Fruit fly (Drosophila melanogaster) whole organism, prepupa: ENCODE measurements around the gene Met.

Experiments
- CG10631 ChIP-seq: fragments of 200-800 bp; sonication (Bioruptor generic); optimal IDR thresholded peaks from 2 replicates; lab custom pipeline; 2016; ENCODE audit warnings: missing biosample characterization, missing genetic modification characterization
- CG10669 ChIP-seq: fragments of 200-800 bp; sonication (Bioruptor generic); optimal IDR thresholded peaks from 3 replicates; lab custom pipeline; 2018; ENCODE audit warnings: missing biosample characterization, mild to moderate bottlenecking, missing genetic modification characterization, moderate library complexity
- CG11762 ChIP-seq: fragments of 200-800 bp; sonication (Bioruptor generic); optimal IDR thresholded peaks from 3 replicates; lab custom pipeline; 2016; ENCODE audit warnings: missing biosample characterization, missing genetic modification characterization; ENCODE audit not compliant: insufficient read depth
- CG11902 ChIP-seq: fragments of 200-800 bp; sonication (Bioruptor generic); optimal IDR thresholded peaks from 3 replicates; lab custom pipeline; 2016; ENCODE audit warnings: missing biosample characterization, missing genetic modification characterization
- CG1621 ChIP-seq: fragments of 200-800 bp; sonication (Bioruptor generic); optimal IDR thresholded peaks from 3 replicates; lab custom pipeline; 2018; ENCODE audit warnings: missing biosample characterization, mild to moderate bottlenecking, missing genetic modification characterization
- CG3032 ChIP-seq: fragments of 200-800 bp; optimal IDR thresholded peaks from 2 replicates; lab custom pipeline; 2019; ENCODE audit warnings: missing biosample characterization, mild to moderate bottlenecking, missing genetic modification characterization, moderate library complexity
- CG31627 ChIP-seq: fragments of 200-800 bp; sonication (Bioruptor generic); optimal IDR thresholded peaks from 3 replicates; lab custom pipeline; 2016; ENCODE audit warnings: missing biosample characterization, missing genetic modification characterization
- CG32006 ChIP-seq: fragments of 200-800 bp; sonication (Bioruptor generic); optimal IDR thresholded peaks from 3 replicates; lab custom pipeline; 2017; ENCODE audit warnings: missing biosample characterization, mild to moderate bottlenecking, missing genetic modification characterization
- CG34406 ChIP-seq: fragments of 200-800 bp; sonication (Bioruptor generic); optimal IDR thresholded peaks from 3 replicates; lab custom pipeline; 2016; ENCODE audit warnings: missing biosample characterization, missing genetic modification characterization
- CG3919 ChIP-seq: fragments of 200-800 bp; sonication (Bioruptor generic); optimal IDR thresholded peaks from 3 replicates; lab custom pipeline; 2016; ENCODE audit warnings: missing biosample characterization, missing genetic modification characterization
- CG4318 ChIP-seq: fragments of 200-800 bp; sonication (Bioruptor generic); optimal IDR thresholded peaks from 3 replicates; lab custom pipeline; 2017; ENCODE audit warnings: missing biosample characterization, mild to moderate bottlenecking, missing genetic modification characterization
- CG6163 ChIP-seq: fragments of 200-800 bp; sonication (Bioruptor generic); IDR thresholded peaks from 3 replicates; pipeline ENCODE4 v1.3.6; 2022; ENCODE audit warnings: missing biosample characterization, missing genetic modification characterization
- CG6854 ChIP-seq: fragments of 200-800 bp; sonication (Bioruptor generic); optimal IDR thresholded peaks from 2 replicates; lab custom pipeline; 2017; ENCODE audit warnings: missing biosample characterization, mild to moderate bottlenecking, missing genetic modification characterization
- CG7368 ChIP-seq: fragments of 200-800 bp; sonication (Bioruptor generic); optimal IDR thresholded peaks from 3 replicates; lab custom pipeline; 2016; ENCODE audit warnings: missing biosample characterization, missing genetic modification characterization
- CG8119 ChIP-seq: fragments of 200-800 bp; sonication (Bioruptor generic); IDR thresholded peaks from 3 replicates; pipeline ENCODE4 v1.3.6; 2022; ENCODE audit warnings: missing biosample characterization, missing genetic modification characterization
- CG8632 ChIP-seq: fragments of 200-800 bp; sonication (Bioruptor generic); optimal IDR thresholded peaks from 3 replicates; lab custom pipeline; 2016; ENCODE audit warnings: missing biosample characterization, missing genetic modification characterization
- Eip75B ChIP-seq: fragments of 200-800 bp; sonication (Bioruptor generic); optimal IDR thresholded peaks from 3 replicates; lab custom pipeline; 2016; ENCODE audit warnings: missing biosample characterization, missing genetic modification characterization
- Eip78C ChIP-seq: fragments of 200-800 bp; sonication (Bioruptor generic); peaks from one replicate; lab custom pipeline; 2016; ENCODE audit warnings: missing biosample characterization, missing genetic modification characterization
- Ets21C ChIP-seq: fragments of 200-800 bp; sonication (Bioruptor generic); optimal IDR thresholded peaks from 3 replicates; lab custom pipeline; 2016; ENCODE audit warnings: missing biosample characterization, missing genetic modification characterization
- Ets96B ChIP-seq: fragments of 200-800 bp; optimal IDR thresholded peaks from 2 replicates; lab custom pipeline; 2019; ENCODE audit warnings: missing biosample characterization, mild to moderate bottlenecking, missing genetic modification characterization, moderate library complexity
- Gug ChIP-seq: fragments of 200-800 bp; sonication (Bioruptor generic); IDR thresholded peaks from 2 replicates; pipeline ENCODE4 v1.3.6; 2022; ENCODE audit warnings: missing biosample characterization, missing genetic modification characterization
- Hr39 ChIP-seq: fragments of 200-800 bp; sonication (Bioruptor generic); optimal IDR thresholded peaks from 2 replicates; lab custom pipeline; 2016; ENCODE audit warnings: missing biosample characterization, missing genetic modification characterization
- Hr4 ChIP-seq: fragments of 200-800 bp; sonication (Bioruptor generic); optimal IDR thresholded peaks from 3 replicates; lab custom pipeline; 2016; ENCODE audit warnings: missing biosample characterization, missing genetic modification characterization
- Met ChIP-seq: fragments of 200-800 bp; sonication (Bioruptor generic); optimal IDR thresholded peaks from 3 replicates; lab custom pipeline; 2016; ENCODE audit warnings: missing biosample characterization, missing genetic modification characterization
- OdsH ChIP-seq: fragments of 200-800 bp; sonication (Bioruptor generic); optimal IDR thresholded peaks from 3 replicates; lab custom pipeline; 2016; ENCODE audit warnings: missing biosample characterization, missing genetic modification characterization
- Sox102F ChIP-seq: fragments of 200-800 bp; sonication (Bioruptor generic); optimal IDR thresholded peaks from 2 replicates; lab custom pipeline; 2016; ENCODE audit warnings: missing biosample characterization, mild to moderate bottlenecking, missing genetic modification characterization
- Sox15 ChIP-seq: fragments of 200-800 bp; sonication (Bioruptor generic); optimal IDR thresholded peaks from 3 replicates; lab custom pipeline; 2016; ENCODE audit warnings: missing biosample characterization, missing genetic modification characterization
- achi ChIP-seq: fragments of 200-800 bp; sonication (Bioruptor generic); optimal IDR thresholded peaks from 3 replicates; lab custom pipeline; 2016; ENCODE audit warnings: missing biosample characterization, missing genetic modification characterization
- acj6 ChIP-seq: fragments of 200-800 bp; sonication (Bioruptor generic); optimal IDR thresholded peaks from 3 replicates; lab custom pipeline; 2016; ENCODE audit warnings: missing biosample characterization, missing genetic modification characterization
- dac ChIP-seq: fragments of 200-800 bp; sonication (Bioruptor generic); optimal IDR thresholded peaks from 2 replicates; lab custom pipeline; 2017; ENCODE audit warnings: missing biosample characterization, mild to moderate bottlenecking, missing genetic modification characterization
- dsx ChIP-seq: fragments of 200-800 bp; optimal IDR thresholded peaks from 3 replicates; lab custom pipeline; 2019; ENCODE audit warnings: missing biosample characterization, mild to moderate bottlenecking, missing genetic modification characterization, moderate library complexity; ENCODE audit not compliant: poor library complexity, severe bottlenecking
- eg ChIP-seq: fragments of 200-800 bp; sonication (Bioruptor generic); IDR thresholded peaks from 3 replicates; pipeline ENCODE4 v1.3.6; 2022; ENCODE audit warnings: missing biosample characterization, missing genetic modification characterization
- fd59A ChIP-seq: fragments of 200-800 bp; sonication (Bioruptor generic); optimal IDR thresholded peaks from 2 replicates; lab custom pipeline; 2017; ENCODE audit warnings: missing biosample characterization, mild to moderate bottlenecking, missing genetic modification characterization, missing genetic modification reagents
- fkh ChIP-seq: fragments of 200-800 bp; sonication (Bioruptor generic); optimal IDR thresholded peaks from 3 replicates; lab custom pipeline; 2017; ENCODE audit warnings: missing biosample characterization, mild to moderate bottlenecking, missing genetic modification characterization, moderate library complexity
- lz ChIP-seq: fragments of 200-800 bp; sonication (Bioruptor generic); optimal IDR thresholded peaks from 3 replicates; lab custom pipeline; 2016; ENCODE audit warnings: missing biosample characterization, missing genetic modification characterization
- net ChIP-seq: fragments of 200-800 bp; sonication (Bioruptor generic); optimal IDR thresholded peaks from 3 replicates; lab custom pipeline; 2016; ENCODE audit warnings: missing biosample characterization, missing genetic modification characterization
- pdm3 ChIP-seq: fragments of 200-800 bp; sonication (Bioruptor generic); optimal IDR thresholded peaks from 3 replicates; lab custom pipeline; 2016; ENCODE audit warnings: missing biosample characterization, missing genetic modification characterization
- salr ChIP-seq, 2 experiments: fragments of 200-800 bp; sonication (Bioruptor generic); optimal IDR thresholded peaks; 3 replicates each; lab custom pipeline; 2016 to 2018; ENCODE audit warnings: missing biosample characterization in 2 of 2, missing genetic modification characterization in 2 of 2, mild to moderate bottlenecking in 1 of 2
- svp ChIP-seq: fragments of 200-800 bp; sonication (Bioruptor generic); peaks from one replicate; lab custom pipeline; 2016; ENCODE audit warnings: missing biosample characterization, missing genetic modification characterization

The Met gene

dm6 chrX:11622649-11623425, 6.9 kb downstream of the Met start (continued):
- peak; percentile 98 for TF ChIP-seq pdm3 (GFP tag; lab: Kevin White, UChicago)
- TF ChIP-seq CG4318 (GFP tag; lab: Kevin White, UChicago): peak; percentile 85
- TF ChIP-seq dac (GFP tag; lab: Kevin White, UChicago): peak; percentile 72
- peak; percentile 96 for TF ChIP-seq OdsH (GFP tag; lab: Kevin White, UChicago)
- TF ChIP-seq CG3919: peak; percentile 97
- peak; percentile 98 for TF ChIP-seq CG31627 (GFP tag; lab: Kevin White, UChicago)
- TF ChIP-seq salr (GFP tag; optimal IDR thresholded peaks at IDR 0.05; lab: Kevin White, UChicago): peak; percentile 94 to 95
- TF ChIP-seq fkh: no peak
- TF ChIP-seq acj6: peak; percentile 96
- TF ChIP-seq Hr39 (GFP tag; lab: Kevin White, UChicago): peak; percentile 98

- no peak for TF ChIP-seq Sox15 (GFP tag; lab: Kevin White, UChicago)
- 0 out of 3 replicates have a peak, but pooled peaks have one; percentile 42 for TF ChIP-seq CG6163
- TF ChIP-seq CG8632 (GFP tag; lab: Kevin White, UChicago): no peak
- TF ChIP-seq CG7368 (GFP tag; lab: Kevin White, UChicago): no peak
- peak; percentile 0 for TF ChIP-seq lz (GFP tag; lab: Kevin White, UChicago)
- TF ChIP-seq CG8119: no peak
- peak; percentile 70 for TF ChIP-seq Eip78C (GFP tag; lab: Kevin White, UChicago)
- peak; percentile 9 for TF ChIP-seq Hr4 (GFP tag; lab: Kevin White, UChicago)
- peak; percentile 35 for TF ChIP-seq pdm3 (GFP tag; lab: Kevin White, UChicago)
- TF ChIP-seq Met (GFP tag; lab: Kevin White, UChicago): peak; percentile 39
- no peak for TF ChIP-seq Gug (GFP tag; lab: Robert Waterston, UW)
- TF ChIP-seq eg (GFP tag; lab: Robert Waterston, UW): 0 out of 3 replicates have a peak, but pooled peaks have one; percentile 18
- TF ChIP-seq CG3919: peak; percentile 4
- peak; percentile 11 for TF ChIP-seq OdsH (GFP tag; lab: Kevin White, UChicago)
- TF ChIP-seq CG11902 (GFP tag; lab: Kevin White, UChicago): no peak
- TF ChIP-seq, all 60 proteins: peak for 9
These were observed 13.2 kb downstream of the Met start for dm6 chrX:11628986-11629571.

- no peak for TF ChIP-seq CG3919
- TF ChIP-seq CG6854 (GFP tag; lab: Kevin White, UChicago): no peak
- TF ChIP-seq Ets21C (GFP tag; lab: Kevin White, UChicago): no peak
- no peak for TF ChIP-seq Gug (GFP tag; lab: Robert Waterston, UW)
- no peak for TF ChIP-seq lz (GFP tag; lab: Kevin White, UChicago)
- TF ChIP-seq CG4318 (GFP tag; lab: Kevin White, UChicago): no peak
- TF ChIP-seq Sox102F (GFP tag; lab: Kevin White, UChicago): no peak
- no peak for TF ChIP-seq CG34406 (GFP tag; lab: Kevin White, UChicago)
- no peak for TF ChIP-seq net (GFP tag; lab: Kevin White, UChicago)
These were observed 15.8 kb downstream of the Met start for dm6 chrX:11631704-11632103.

dm6 chrX:11633199-11633598, 17.3 kb downstream of the Met start:
- TF ChIP-seq svp (GFP tag; lab: Kevin White, UChicago): peak; percentile 43
- peak; percentile 8 for TF ChIP-seq CG32006 (GFP tag; lab: Kevin White, UChicago)
- TF ChIP-seq Met (GFP tag; lab: Kevin White, UChicago): peak; percentile 38
- TF ChIP-seq CG3032 (tag; lab: Kevin White, UChicago): peak; percentile 56
- peak; percentile 27 for TF ChIP-seq CG1621 (tag; lab: Kevin White, UChicago)
- peak; percentile 11 for TF ChIP-seq acj6
- TF ChIP-seq achi (GFP tag; lab: Kevin White, UChicago): peak; percentile 20
- peak; percentile 27; the same call in 1 of the 3 replicates for TF ChIP-seq CG6163
- peak in 1 of 2 experiments; percentile 26 for TF ChIP-seq salr (GFP tag; optimal IDR thresholded peaks at IDR 0.05; lab: Kevin White, UChicago)
- TF ChIP-seq Ets96B (tag; lab: Kevin White, UChicago): peak; percentile 52
- peak; percentile 69 for TF ChIP-seq Eip78C (GFP tag; lab: Kevin White, UChicago)
- TF ChIP-seq fd59A (GFP tag; lab: Kevin White, UChicago): peak; percentile 10
- peak; percentile 11 for TF ChIP-seq CG11762 (GFP tag; lab: Kevin White, UChicago)
- TF ChIP-seq CG10669 (GFP tag; lab: Kevin White, UChicago): peak; percentile 55
- TF ChIP-seq CG10631 (GFP tag; lab: Kevin White, UChicago): peak; percentile 39
- peak; percentile 30 for TF ChIP-seq Eip75B (GFP tag; lab: Kevin White, UChicago)
- TF ChIP-seq OdsH (GFP tag; lab: Kevin White, UChicago): peak; percentile 40
- TF ChIP-seq dsx (GFP tag; lab: Kevin White, UChicago): peak; percentile 27
- peak; percentile 8 for TF ChIP-seq pdm3 (GFP tag; lab: Kevin White, UChicago)
- TF ChIP-seq CG3919: peak; percentile 19
